Fruit fly (Drosophila melanogaster) whole organism, embryonic: ENCODE data around the gene CG32944.

ENCODE experiments used
- B-H2 ChIP-seq: fragments of 200-800 bp; sonication (Bioruptor generic); optimal IDR thresholded peaks from 2 replicates; lab custom pipeline; 2018; ENCODE audit warnings: missing biosample characterization, mild to moderate bottlenecking, missing genetic modification characterization
- CG10209 ChIP-seq: fragments of 200-800 bp; sonication (Bioruptor generic); optimal IDR thresholded peaks from 3 replicates; lab custom pipeline; 2017; ENCODE audit warnings: missing biosample characterization, mild to moderate bottlenecking, missing genetic modification characterization, missing genetic modification reagents
- CG1024 ChIP-seq: fragments of 200-800 bp; sonication (Bioruptor generic); IDR thresholded peaks from 2 replicates; pipeline ENCODE4 v1.3.6; 2022; ENCODE audit warnings: missing biosample characterization, missing genetic modification characterization
- CG11696 ChIP-seq: fragments of 200-800 bp; sonication (Bioruptor generic); IDR thresholded peaks from 2 replicates; pipeline ENCODE4 v1.3.6; 2022; ENCODE audit warnings: missing biosample characterization, missing genetic modification characterization
- CG12155 ChIP-seq: fragments of 200-800 bp; sonication (Bioruptor generic); optimal IDR thresholded peaks from 3 replicates; lab custom pipeline; 2016; ENCODE audit warnings: missing biosample characterization, missing genetic modification characterization
- CG13424 ChIP-seq: fragments of 200-800 bp; sonication (Bioruptor generic); optimal IDR thresholded peaks from 2 replicates; lab custom pipeline; 2019; ENCODE audit warnings: missing biosample characterization, mild to moderate bottlenecking, missing genetic modification characterization, moderate library complexity
- CG13775 ChIP-seq: fragments of 200-800 bp; sonication (Bioruptor generic); optimal IDR thresholded peaks from 3 replicates; lab custom pipeline; 2017; ENCODE audit warnings: missing biosample characterization, mild to moderate bottlenecking, missing genetic modification characterization
- CG15073 ChIP-seq: fragments of 200-800 bp; sonication (Bioruptor generic); optimal IDR thresholded peaks from 2 replicates; lab custom pipeline; 2016; ENCODE audit warnings: missing biosample characterization, missing genetic modification characterization
- CG1529 ChIP-seq: fragments of 200-800 bp; sonication (Bioruptor generic); optimal IDR thresholded peaks from 3 replicates; lab custom pipeline; 2018; ENCODE audit warnings: missing biosample characterization, missing genetic modification characterization
- CG15514 ChIP-seq: fragments of 200-800 bp; sonication (Bioruptor generic); optimal IDR thresholded peaks from 3 replicates; lab custom pipeline; 2017; ENCODE audit warnings: missing biosample characterization, missing genetic modification characterization, mild to moderate bottlenecking, moderate library complexity, missing genetic modification reagents
- CG17361 ChIP-seq: fragments of 200-800 bp; sonication (Bioruptor generic); IDR thresholded peaks from 3 replicates; pipeline ENCODE4 v1.3.6; 2022; ENCODE audit warnings: missing biosample characterization, missing genetic modification characterization
- CG17568 ChIP-seq: fragments of 200-800 bp; sonication (Bioruptor generic); optimal IDR thresholded peaks from 2 replicates; lab custom pipeline; 2018; ENCODE audit warnings: missing biosample characterization, mild to moderate bottlenecking, missing genetic modification characterization, moderate library complexity
- CG18599 ChIP-seq: fragments of 200-800 bp; sonication (Bioruptor generic); optimal IDR thresholded peaks from 3 replicates; lab custom pipeline; 2017; ENCODE audit warnings: missing biosample characterization, missing genetic modification characterization, mild to moderate bottlenecking, moderate library complexity, missing genetic modification reagents
- CG18764 ChIP-seq: fragments of 200-800 bp; sonication (Bioruptor generic); optimal IDR thresholded peaks from 3 replicates; lab custom pipeline; 2016; ENCODE audit warnings: missing biosample characterization, missing genetic modification characterization
- CG31224 ChIP-seq: fragments of 200-800 bp; sonication (Bioruptor generic); IDR thresholded peaks from 2 replicates; pipeline ENCODE4 v1.3.6; 2022; ENCODE audit warnings: missing biosample characterization, missing genetic modification characterization
- CG32767 ChIP-seq: fragments of 200-800 bp; sonication (Bioruptor generic); IDR thresholded peaks from 2 replicates; pipeline ENCODE4 v1.3.6; 2022; ENCODE audit warnings: missing biosample characterization, missing genetic modification characterization
- CG42726 ChIP-seq: fragments of 200-800 bp; sonication (Bioruptor generic); IDR thresholded peaks from 2 replicates; pipeline ENCODE4 v1.3.6; 2022; ENCODE audit warnings: missing biosample characterization, missing genetic modification characterization; ENCODE audit not compliant: partially characterized antibody
- CG6813 ChIP-seq: fragments of 200-800 bp; sonication (Bioruptor generic); optimal IDR thresholded peaks from 2 replicates; lab custom pipeline; 2017; ENCODE audit warnings: missing biosample characterization, missing genetic modification characterization, mild to moderate bottlenecking, moderate library complexity, missing genetic modification reagents
- CG7372 ChIP-seq: fragments of 200-800 bp; sonication (Bioruptor generic); IDR thresholded peaks from 2 replicates; pipeline ENCODE4 v1.3.6; 2022; ENCODE audit warnings: missing biosample characterization, missing genetic modification characterization
- CG7745 ChIP-seq: fragments of 200-800 bp; sonication (Bioruptor generic); optimal IDR thresholded peaks from 2 replicates; lab custom pipeline; 2018; ENCODE audit warnings: missing biosample characterization, mild to moderate bottlenecking, missing genetic modification characterization, moderate library complexity
- CkIIα-i1 ChIP-seq: fragments of 200-800 bp; sonication (Bioruptor generic); IDR thresholded peaks from 2 replicates; pipeline ENCODE4 v1.3.6; 2022; ENCODE audit warnings: missing biosample characterization, missing genetic modification characterization
- Doc3 ChIP-seq: fragments of 200-800 bp; sonication (Bioruptor generic); IDR thresholded peaks from 3 replicates; pipeline ENCODE4 v1.3.6; 2022; ENCODE audit warnings: missing biosample characterization, missing genetic modification characterization; ENCODE audit not compliant: partially characterized antibody
- E2f1 ChIP-seq: fragments of 200-800 bp; sonication (Bioruptor generic); IDR thresholded peaks from 2 replicates; pipeline ENCODE4 v1.3.6; 2022; ENCODE audit warnings: missing biosample characterization, missing genetic modification characterization
- Fer1 ChIP-seq: fragments of 200-800 bp; sonication (Bioruptor generic); optimal IDR thresholded peaks from 2 replicates; lab custom pipeline; 2017; ENCODE audit warnings: missing biosample characterization, mild to moderate bottlenecking, missing genetic modification characterization
- Hr51 ChIP-seq, 2 experiments: fragments of 200-800 bp; sonication (Bioruptor generic); optimal IDR thresholded peaks; 2 replicates in 1 of 2; 3 replicates in 1 of 2; lab custom pipeline; 2016 to 2018; ENCODE audit warnings: missing biosample characterization in 2 of 2, missing genetic modification characterization in 2 of 2, mild to moderate bottlenecking in 1 of 2, moderate library complexity in 1 of 2
- Scr ChIP-seq: fragments of 200-800 bp; sonication (Bioruptor generic); IDR thresholded peaks from 2 replicates; pipeline ENCODE4 v1.3.6; 2022; ENCODE audit warnings: missing biosample characterization, missing genetic modification characterization; ENCODE audit not compliant: partially characterized antibody
- Ssrp ChIP-seq: fragments of 200-800 bp; sonication (Bioruptor generic); optimal IDR thresholded peaks from 2 replicates; lab custom pipeline; 2018; ENCODE audit warnings: missing biosample characterization, mild to moderate bottlenecking, missing genetic modification characterization, moderate library complexity
- Taf1 ChIP-seq: fragments of 200-800 bp; sonication (Bioruptor generic); IDR thresholded peaks from 2 replicates; pipeline ENCODE4 v1.3.6; 2022; ENCODE audit warnings: missing biosample characterization, missing genetic modification characterization
- Xrp1 ChIP-seq: fragments of 200-800 bp; sonication (Bioruptor generic); IDR thresholded peaks from 2 replicates; pipeline ENCODE4 v1.3.6; 2022; ENCODE audit warnings: missing biosample characterization, missing genetic modification characterization
- ara ChIP-seq: fragments of 200-800 bp; sonication (Bioruptor generic); IDR thresholded peaks from 2 replicates; pipeline ENCODE4 v1.3.6; 2022; ENCODE audit warnings: missing biosample characterization, missing genetic modification characterization
- btn ChIP-seq: fragments of 200-800 bp; sonication (Bioruptor generic); optimal IDR thresholded peaks from 2 replicates; lab custom pipeline; 2016; ENCODE audit warnings: missing biosample characterization, missing genetic modification characterization
- chm ChIP-seq: fragments of 200-800 bp; sonication (Bioruptor generic); IDR thresholded peaks from 2 replicates; pipeline ENCODE4 v1.3.6; 2022; ENCODE audit warnings: missing biosample characterization, missing genetic modification characterization
- crol ChIP-seq: fragments of 200-800 bp; sonication (Bioruptor generic); IDR thresholded peaks from 2 replicates; pipeline ENCODE4 v1.3.6; 2022; ENCODE audit warnings: missing biosample characterization, missing genetic modification characterization
- cwo ChIP-seq: fragments of 200-800 bp; sonication (Bioruptor generic); optimal IDR thresholded peaks from 3 replicates; lab custom pipeline; 2017; ENCODE audit warnings: missing biosample characterization, missing genetic modification characterization, mild to moderate bottlenecking, moderate library complexity, missing genetic modification reagents
- dati ChIP-seq: fragments of 200-800 bp; sonication (Bioruptor generic); IDR thresholded peaks from 2 replicates; pipeline ENCODE4 v1.3.6; 2022; ENCODE audit warnings: missing biosample characterization, missing genetic modification characterization
- disco-r ChIP-seq: fragments of 200-800 bp; sonication (Bioruptor generic); optimal IDR thresholded peaks from 2 replicates; lab custom pipeline; 2016; ENCODE audit warnings: missing biosample characterization, missing genetic modification characterization
- ems ChIP-seq: fragments of 200-800 bp; sonication (Bioruptor generic); optimal IDR thresholded peaks from 3 replicates; lab custom pipeline; 2016; ENCODE audit warnings: missing biosample characterization, missing genetic modification characterization
- exex ChIP-seq: fragments of 200-800 bp; sonication (Bioruptor generic); optimal IDR thresholded peaks from 4 replicates; lab custom pipeline; 2018; ENCODE audit warnings: missing biosample characterization, mild to moderate bottlenecking, missing genetic modification characterization, moderate library complexity
- her ChIP-seq: fragments of 200-800 bp; sonication (Bioruptor generic); optimal IDR thresholded peaks from 2 replicates; lab custom pipeline; 2016; ENCODE audit warnings: missing biosample characterization, missing genetic modification characterization
- onecut ChIP-seq: fragments of 200-800 bp; sonication (Bioruptor generic); IDR thresholded peaks from 2 replicates; pipeline ENCODE4 v1.3.6; 2022; ENCODE audit warnings: missing biosample characterization, missing genetic modification characterization
- p53 ChIP-seq: fragments of 200-800 bp; sonication (Bioruptor generic); optimal IDR thresholded peaks from 2 replicates; lab custom pipeline; 2016; ENCODE audit warnings: missing biosample characterization, missing genetic modification characterization
- pita ChIP-seq: fragments of 200-800 bp; sonication (Bioruptor generic); optimal IDR thresholded peaks from 2 replicates; lab custom pipeline; 2017; ENCODE audit warnings: missing biosample characterization, mild to moderate bottlenecking, missing genetic modification characterization
- scrt ChIP-seq: fragments of 200-800 bp; sonication (Bioruptor generic); optimal IDR thresholded peaks from 2 replicates; lab custom pipeline; 2018; ENCODE audit warnings: missing biosample characterization, mild to moderate bottlenecking, missing genetic modification characterization, moderate library complexity
- sima ChIP-seq: fragments of 200-800 bp; sonication (Bioruptor generic); optimal IDR thresholded peaks from 2 replicates; lab custom pipeline; 2016; ENCODE audit warnings: missing biosample characterization, missing genetic modification characterization
- sqz ChIP-seq: fragments of 200-800 bp; sonication (Bioruptor generic); optimal IDR thresholded peaks from 3 replicates; lab custom pipeline; 2018; ENCODE audit warnings: missing biosample characterization, mild to moderate bottlenecking, missing genetic modification characterization
- unpg ChIP-seq: fragments of 200-800 bp; sonication (Bioruptor generic); optimal IDR thresholded peaks from 3 replicates; lab custom pipeline; 2018; ENCODE audit warnings: missing biosample characterization, mild to moderate bottlenecking, missing genetic modification characterization, moderate library complexity
- vnd ChIP-seq: fragments of 200-800 bp; sonication (Bioruptor generic); IDR thresholded peaks from 3 replicates; pipeline ENCODE4 v1.3.6; 2022; ENCODE audit warnings: missing biosample characterization, missing genetic modification characterization; ENCODE audit not compliant: partially characterized antibody
- vvl ChIP-seq: fragments of 200-800 bp; sonication (Bioruptor generic); IDR thresholded peaks from 2 replicates; pipeline ENCODE4 v1.3.6; 2022; ENCODE audit warnings: missing biosample characterization, missing genetic modification characterization
- yki ChIP-seq: fragments of >200 bp; optimal IDR thresholded peaks from 3 replicates; lab custom pipeline; 2018
- zen2 ChIP-seq: fragments of 200-800 bp; sonication (Bioruptor generic); IDR thresholded peaks from 3 replicates; pipeline ENCODE4 v1.3.6; 2022; ENCODE audit warnings: missing biosample characterization, missing genetic modification characterization; ENCODE audit not compliant: partially characterized antibody

The CG32944 gene

dm6 chr3R:4452345-4453044 lies 33.1 kb upstream of the CG32944 start (continued):
- TF ChIP-seq E2f1 (GFP tag; lab: Robert Waterston, UW) (no peak), CG11696 (GFP tag; lab: Robert Waterston, UW) (no peak), Fer1 (GFP tag; lab: Kevin White, UChicago) (peak; percentile 31), CG10209 (GFP tag; lab: Kevin White, UChicago) (no peak), chm (no peak), CG31224 (no peak), CG7372 (GFP tag; lab: Robert Waterston, UW) (no peak), Doc3 (GFP tag; lab: Robert Waterston, UW) (peak; percentile 34; the same call in 1 of the 3 replicates), CkIIα-i1 (GFP tag; lab: Robert Waterston, UW) (no peak), disco-r (GFP tag; lab: Kevin White, UChicago) (no peak), ems (GFP tag; lab: Kevin White, UChicago) (no peak), CG42726 (GFP tag; lab: Robert Waterston, UW) (no peak), Scr (GFP tag; lab: Robert Waterston, UW) (peak; percentile 21; the same call in 1 of the 2 replicates), vnd (GFP tag; lab: Robert Waterston, UW) (no peak), CG32767 (GFP tag; lab: Robert Waterston, UW) (no peak), scrt (GFP tag; lab: Kevin White, UChicago) (peak; percentile 79), CG7745 (tag; lab: Kevin White, UChicago) (no peak), CG17568 (no peak), pita (GFP tag; lab: Kevin White, UChicago) (no peak), btn (GFP tag; lab: Kevin White, UChicago) (no peak), crol (peak; percentile 72), sqz (GFP tag; lab: Kevin White, UChicago) (peak; percentile 41), vvl (GFP tag; lab: Robert Waterston, UW) (peak; percentile 27; the same call in 1 of the 2 replicates), unpg (GFP tag; lab: Kevin White, UChicago) (no peak), dati (GFP tag; lab: Robert Waterston, UW) (no peak), CG13775 (GFP tag; lab: Kevin White, UChicago) (no peak), p53 (GFP tag; lab: Kevin White, UChicago) (no peak), B-H2 (GFP tag; lab: Kevin White, UChicago) (no peak), zen2 (0 out of 3 replicates have a peak, but pooled peaks have one; percentile 9), CG6813 (GFP tag; lab: Kevin White, UChicago) (peak; percentile 42), sima (no peak), exex (tag; lab: Kevin White, UChicago) (peak; percentile 72), CG18599 (GFP tag; lab: Kevin White, UChicago) (no peak), Ssrp (no peak), CG13424 (tag; lab: Kevin White, UChicago) (no peak), onecut (no peak), Xrp1 (GFP tag; lab: Robert Waterston, UW) (no peak), cwo (peak; percentile 16), CG1024 (GFP tag; lab: Robert Waterston, UW) (no peak), Hr51 (GFP tag; optimal IDR thresholded peaks at IDR 0.05; lab: Kevin White, UChicago) (no peak), CG15514 (GFP tag; lab: Kevin White, UChicago) (no peak), CG1529 (GFP tag; lab: Kevin White, UChicago) (no peak), Taf1 (GFP tag; lab: Robert Waterston, UW) (no peak), CG15073 (GFP tag; lab: Kevin White, UChicago) (no peak), ara (GFP tag; lab: Robert Waterston, UW) (no peak), yki (lab: Kevin White, UChicago) (peak; percentile 96), CG12155 (no peak), her (GFP tag; lab: Kevin White, UChicago) (no peak), CG17361 (GFP tag; lab: Robert Waterston, UW) (no peak), CG18764 (GFP tag; lab: Kevin White, UChicago) (no peak)
